Worm (Caenorhabditis elegans) whole organism, young adult: ENCODE measurements around the gene Y6G8.6.
"Not testable (repeated sequence)": the region's sequence is repeated elsewhere in the genome, so short reads cannot be mapped to it uniquely, and the experiment has no call there.

Experiments used
- B0261.1 ChIP-seq: sonication (generic microtip); optimal IDR thresholded peaks from 2 replicates; lab custom pipeline; 2016; ENCODE audit warnings: mild to moderate bottlenecking, missing genetic modification characterization, moderate library complexity, missing compliant biosample characterization
- C06A6.2 ChIP-seq: fragments of 200-800 bp; sonication (Bioruptor generic); conservative IDR thresholded peaks from 2 replicates; pipeline ENCODE4 v1.3.6; 2022; ENCODE audit warnings: missing genetic modification characterization, missing compliant biosample characterization
- F22D6.2 ChIP-seq: sonication (generic microtip); optimal IDR thresholded peaks from 2 replicates; lab custom pipeline; 2016; ENCODE audit warnings: mild to moderate bottlenecking, missing genetic modification characterization, missing compliant biosample characterization
- F33H1.4 ChIP-seq: fragments of 200-800 bp; sonication (Bioruptor generic); IDR thresholded peaks from 2 replicates; pipeline ENCODE4 v1.3.6; 2022; ENCODE audit warnings: missing genetic modification reagents, missing genetic modification characterization, missing compliant biosample characterization
- F37B4.10 ChIP-seq: fragments of 200-800 bp; sonication (Bioruptor generic); IDR thresholded peaks from 2 replicates; pipeline ENCODE4 v1.3.6; 2022; ENCODE audit warnings: missing genetic modification characterization, missing compliant biosample characterization
- F39B2.1 ChIP-seq: fragments of 200-800 bp; sonication (Bioruptor generic); IDR thresholded peaks from 2 replicates; pipeline ENCODE4 v1.3.6; 2022; ENCODE audit warnings: missing genetic modification reagents, missing genetic modification characterization, missing compliant biosample characterization
- F49E8.2 ChIP-seq: sonication (generic microtip); optimal IDR thresholded peaks from 3 replicates; lab custom pipeline; 2017; ENCODE audit warnings: missing genetic modification characterization, mild to moderate bottlenecking, missing compliant biosample characterization, antibody characterized with exemption, moderate library complexity; ENCODE audit not compliant: insufficient read depth
- F55B11.4 ChIP-seq: sonication (generic microtip); optimal IDR thresholded peaks from 2 replicates; lab custom pipeline; 2016; ENCODE audit warnings: missing compliant biosample characterization, missing genetic modification characterization, borderline replicate concordance; ENCODE audit not compliant: insufficient read depth
- Y79H2A.3 ChIP-seq: fragments of 200-800 bp; sonication (Bioruptor generic); conservative IDR thresholded peaks from 2 replicates; pipeline ENCODE4 v1.3.6; 2022; ENCODE audit warnings: missing genetic modification reagents, missing genetic modification characterization, missing compliant biosample characterization
- ZK185.1 ChIP-seq: sonication (generic microtip); optimal IDR thresholded peaks from 2 replicates; lab custom pipeline; 2016; ENCODE audit warnings: mild to moderate bottlenecking, missing genetic modification characterization, missing compliant biosample characterization; ENCODE audit not compliant: poor library complexity, severe bottlenecking
- ccch-3 ChIP-seq: fragments of 200-800 bp; sonication (Bioruptor generic); optimal IDR thresholded peaks from 2 replicates; lab custom pipeline; 2018; ENCODE audit warnings: mild to moderate bottlenecking, missing genetic modification characterization, missing compliant biosample characterization
- egl-18 ChIP-seq: fragments of 200-800 bp; sonication (Bioruptor generic); IDR thresholded peaks from 2 replicates; pipeline ENCODE4 v1.3.6; 2022; ENCODE audit warnings: missing genetic modification reagents, missing genetic modification characterization, missing compliant biosample characterization
- gei-17 ChIP-seq: fragments of 200-800 bp; sonication (Bioruptor generic); optimal IDR thresholded peaks from 2 replicates; lab custom pipeline; 2018; ENCODE audit warnings: mild to moderate bottlenecking, missing genetic modification characterization, missing compliant biosample characterization
- hlh-12 ChIP-seq: sonication (generic microtip); optimal IDR thresholded peaks from 2 replicates; lab custom pipeline; 2016; ENCODE audit warnings: missing genetic modification characterization, missing compliant biosample characterization
- hmg-20 ChIP-seq: fragments of 200-800 bp; sonication (Bioruptor generic); IDR thresholded peaks from 2 replicates; pipeline ENCODE4 v1.3.6; 2022; ENCODE audit warnings: missing genetic modification reagents, missing genetic modification characterization, missing compliant biosample characterization
- madf-6 ChIP-seq: fragments of 200-800 bp; sonication (Bioruptor generic); IDR thresholded peaks from 2 replicates; pipeline ENCODE4 v1.3.6; 2022; ENCODE audit warnings: missing genetic modification reagents, missing genetic modification characterization, missing compliant biosample characterization
- mes-4 ChIP-seq: sonication (generic microtip); optimal IDR thresholded peaks from 2 replicates; lab custom pipeline; 2016; ENCODE audit warnings: missing genotype, missing genetic modification characterization, missing compliant biosample characterization
- mxl-1 ChIP-seq: sonication (generic microtip); optimal IDR thresholded peaks from 2 replicates; lab custom pipeline; 2016; ENCODE audit warnings: missing genetic modification characterization, missing compliant biosample characterization
- nfya-2 ChIP-seq: fragments of 200-800 bp; sonication (Bioruptor generic); IDR thresholded peaks from 2 replicates; pipeline ENCODE4 v1.3.6; 2022; ENCODE audit warnings: missing genetic modification reagents, missing genetic modification characterization, missing compliant biosample characterization
- nhr-80 ChIP-seq: sonication (generic microtip); optimal IDR thresholded peaks from 2 replicates; lab custom pipeline; 2016; ENCODE audit warnings: missing genetic modification characterization, missing compliant biosample characterization
- sea-2 ChIP-seq: fragments of 200-800 bp; sonication (Bioruptor generic); IDR thresholded peaks from 2 replicates; pipeline ENCODE4 v1.3.6; 2022; ENCODE audit warnings: missing genetic modification characterization, missing compliant biosample characterization
- snpc-4 ChIP-seq, 5 experiments: fragments of 150-350 bp in 1 of 5; sonication (generic microtip) in 4 of 5; optimal IDR thresholded peaks; 2 replicates each; lab custom pipeline; 2014 to 2018; ENCODE audit warnings: missing genetic modification characterization in 5 of 5, missing biosample characterization in 3 of 5, antibody characterized with exemption in 2 of 5, mild to moderate bottlenecking in 2 of 5, missing compliant biosample characterization in 2 of 5, missing genotype in 2 of 5, moderate library complexity in 2 of 5, missing genetic modification reagents in 1 of 5
- tbx-9 ChIP-seq: sonication (generic microtip); optimal IDR thresholded peaks from 2 replicates; lab custom pipeline; 2016; ENCODE audit warnings: borderline replicate concordance, missing genetic modification characterization, inconsistent platforms, missing compliant biosample characterization
- tlf-1 ChIP-seq: fragments of 200-800 bp; sonication (Bioruptor generic); optimal IDR thresholded peaks from 2 replicates; lab custom pipeline; 2018; ENCODE audit warnings: mild to moderate bottlenecking, missing genetic modification characterization, missing compliant biosample characterization
- xnd-1 ChIP-seq: sonication (generic microtip); optimal IDR thresholded peaks from 2 replicates; lab custom pipeline; 2016; ENCODE audit warnings: missing genotype, missing genetic modification reagents, missing genetic modification characterization, missing compliant biosample characterization
- zfh-2 ChIP-seq: fragments of 200-800 bp; sonication (Bioruptor generic); conservative IDR thresholded peaks from 2 replicates; pipeline ENCODE4 v1.3.6; 2022; ENCODE audit warnings: missing genetic modification reagents, missing genetic modification characterization, missing compliant biosample characterization
- ztf-25 ChIP-seq: fragments of 200-800 bp; sonication (Bioruptor generic); IDR thresholded peaks from 2 replicates; pipeline ENCODE4 v1.3.6; 2022; ENCODE audit warnings: missing genetic modification reagents, missing genetic modification characterization, missing compliant biosample characterization
- ztf-28 ChIP-seq: fragments of 200-800 bp; sonication (Bioruptor generic); IDR thresholded peaks from 2 replicates; pipeline ENCODE4 v1.3.6; 2022; ENCODE audit warnings: missing genetic modification reagents, missing genetic modification characterization, missing compliant biosample characterization
- ztf-3 ChIP-seq: fragments of 200-800 bp; sonication (Bioruptor generic); optimal IDR thresholded peaks from 2 replicates; lab custom pipeline; 2018; ENCODE audit warnings: mild to moderate bottlenecking, missing genetic modification characterization, missing compliant biosample characterization
- ztf-6 ChIP-seq: fragments of 200-800 bp; sonication (Bioruptor generic); IDR thresholded peaks from 2 replicates; pipeline ENCODE4 v1.3.6; 2022; ENCODE audit warnings: missing genetic modification reagents, missing genetic modification characterization, missing compliant biosample characterization

Y6G8.6 gene

DNA sequence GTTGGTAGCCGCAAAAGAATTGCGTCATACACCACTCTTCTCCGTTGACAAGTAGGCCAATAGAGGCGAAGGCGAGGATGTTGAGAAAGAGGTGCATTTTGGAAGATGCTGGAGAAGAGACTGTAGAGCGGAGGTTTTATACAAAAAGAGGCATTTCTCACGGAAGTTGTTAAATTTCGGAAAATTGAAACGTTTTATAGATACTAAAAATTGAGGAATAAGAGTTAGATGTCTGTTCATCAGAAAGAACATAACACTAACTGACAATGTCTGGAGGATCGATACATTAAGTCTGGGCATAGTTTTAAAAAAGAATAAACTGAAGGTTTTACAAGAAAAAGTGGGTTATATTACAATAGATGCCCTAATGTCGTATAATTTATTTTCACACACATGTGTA lies 2.5 kb downstream of the Y6G8.6 start, which contains the start of gene Y6G8.14:
Gene Y6G8.14, minus strand, starts transcription at position 101 of the 400 bp plus-strand sequence.
- no peak for TF ChIP-seq ZK185.1 (tag; lab: Kevin White, UChicago)
- no peak for TF ChIP-seq madf-6 (GFP tag; lab: Robert Waterston, UW)
- TF ChIP-seq ztf-6 (GFP tag; lab: Robert Waterston, UW) = no peak
- no peak for TF ChIP-seq nfya-2

ce11 chrV:17610503-17610902 lies 6.2 kb downstream of the Y6G8.6 start, which contains the start of gene Y6G8.15:
Gene Y6G8.15 (minus strand): TSS chrV:17610603.
- not testable (repeated sequence) for TF ChIP-seq hmg-20 (GFP tag; lab: Robert Waterston, UW); Y79H2A.3 (GFP tag; lab: Robert Waterston, UW); hlh-12 (tag; lab: Kevin White, UChicago)

DNA sequence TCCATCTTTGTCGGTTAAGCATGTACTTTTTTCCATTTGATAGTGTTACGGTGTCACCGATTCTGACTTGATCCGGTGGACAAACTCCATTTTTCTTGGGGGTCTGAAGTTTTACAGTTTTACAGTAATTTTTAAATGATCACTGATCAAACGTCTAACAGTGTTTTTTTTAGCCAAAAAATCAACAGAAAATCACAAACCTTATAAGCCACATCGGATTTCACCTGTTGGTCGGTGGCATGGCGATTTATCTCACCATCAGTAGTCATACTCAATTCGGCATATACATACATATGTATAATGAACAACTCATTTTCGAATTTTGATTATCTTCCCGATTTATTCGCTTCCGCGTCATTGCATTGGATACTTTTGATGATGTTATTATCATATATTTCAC lies 8.9 kb downstream of the Y6G8.6 start, which contains the start of gene srz-91:
Gene srz-91, plus strand, starts transcription at position 301 of the 400 bp plus-strand sequence.
- TF ChIP-seq F22D6.2 (tag; lab: Kevin White, UChicago) = no peak

- TF ChIP-seq F37B4.10 (GFP tag; lab: Robert Waterston, UW) = 0 out of 2 replicates have a peak, but pooled peaks have one; percentile 39
These were observed 10.7 kb downstream of the Y6G8.6 start, which contains the start of gene Y6G8.16 for ce11 chrV:17606050-17606449. Gene Y6G8.16 (plus strand): TSS chrV:17606350.

- 0 out of 2 replicates have a peak, but pooled peaks have one; percentile 25 for TF ChIP-seq madf-6 (GFP tag; lab: Robert Waterston, UW)
- TF ChIP-seq xnd-1 (tag; lab: Kevin White, UChicago) = no peak
These were observed 15.2 kb downstream of the Y6G8.6 start, which contains the start of gene ztf-25 for ce11 chrV:17601520-17601919. Gene ztf-25 (plus strand): TSS chrV:17601820.

- TF ChIP-seq nhr-80 (peak; percentile 41), snpc-4 (GFP tag; optimal IDR thresholded peaks at IDR 0.05; lab: Kevin White, UChicago) (no peak), snpc-4 (tag; optimal IDR thresholded peaks at IDR 0.05; lab: Kevin White, UChicago) (peak in 3 of 4 experiments; percentile 30 to 73 (median 47)), egl-18 (GFP tag; lab: Robert Waterston, UW) (no peak), C06A6.2 (GFP tag; lab: Robert Waterston, UW) (no peak)
These were observed 17.9 kb downstream of the Y6G8.6 start, which contains the start of gene Y6G8.2 for ce11 chrV:17598810-17599209. Gene Y6G8.2 (minus strand): TSS chrV:17598956.

- TF ChIP-seq ztf-25 (GFP tag; lab: Robert Waterston, UW) (no peak), F55B11.4 (tag; lab: Kevin White, UChicago) (no peak), zfh-2 (GFP tag; lab: Robert Waterston, UW) (peak; percentile 70)
These were observed 21.0 kb downstream of the Y6G8.6 start for ce11 chrV:17595691-17596090.

DNA sequence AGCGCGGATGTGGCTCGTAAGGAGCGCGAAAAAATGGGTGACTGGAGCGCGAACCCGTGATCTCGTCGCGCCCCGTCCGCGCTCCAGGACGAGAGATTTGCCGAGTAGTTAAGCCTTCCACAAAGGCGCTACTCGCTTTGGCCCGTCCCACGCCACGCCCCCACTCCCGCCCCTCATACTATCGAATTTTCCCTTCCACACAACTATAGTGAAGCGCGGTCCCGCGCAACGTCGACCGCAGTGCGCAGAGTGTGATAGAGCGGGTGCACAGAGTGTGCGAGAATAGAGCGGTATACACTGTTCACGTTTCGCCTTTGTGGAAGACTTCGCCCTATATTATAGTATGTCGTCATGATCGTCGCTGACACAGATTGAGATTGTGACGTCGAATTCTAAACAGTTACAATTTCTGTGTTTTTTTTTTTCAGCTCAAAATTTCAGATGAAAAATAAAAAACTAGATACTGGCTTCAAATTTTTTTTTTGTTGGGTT lies 32.3 kb downstream of the Y6G8.6 start, which contains the start of gene fbxa-133:
Gene fbxa-133, plus strand, starts transcription at position 442 of the 492 bp plus-strand sequence.
- TF ChIP-seq F37B4.10 (GFP tag; lab: Robert Waterston, UW) = 0 out of 2 replicates have a peak, but pooled peaks have one; percentile 64

DNA sequence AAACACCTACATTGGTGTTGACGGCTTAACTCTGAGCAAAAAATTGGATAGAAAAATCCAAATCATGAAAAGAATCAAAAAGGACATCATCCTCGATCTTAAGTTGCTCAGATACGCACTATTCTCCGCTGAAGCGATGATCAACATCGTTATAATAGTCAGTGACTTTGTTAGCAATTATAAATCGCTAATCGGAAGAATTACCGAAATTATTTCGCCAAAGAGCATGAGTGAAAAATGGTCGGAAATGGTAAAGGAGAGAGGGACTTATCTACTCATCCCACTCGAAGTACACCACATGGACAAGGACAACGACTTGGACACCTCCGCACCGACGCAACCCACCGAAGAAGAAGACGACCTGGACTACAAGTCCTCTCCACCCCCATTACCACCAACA lies 36.7 kb downstream of the Y6G8.6 start:
- TF ChIP-seq ccch-3 (GFP tag; lab: Kevin White, UChicago) (no peak), tlf-1 (no peak)

- no peak for TF ChIP-seq F33H1.4 (GFP tag; lab: Robert Waterston, UW)
- no peak for TF ChIP-seq F39B2.1 (GFP tag; lab: Robert Waterston, UW)
- TF ChIP-seq ccch-3 (GFP tag; lab: Kevin White, UChicago) = no peak
- TF ChIP-seq mxl-1 (tag; lab: Kevin White, UChicago) = no peak
- TF ChIP-seq sea-2 (GFP tag; lab: Robert Waterston, UW) = no peak
- no peak for TF ChIP-seq tbx-9 (tag; lab: Kevin White, UChicago)
- no peak for TF ChIP-seq B0261.1
- no peak for TF ChIP-seq mes-4 (tag; lab: Kevin White, UChicago)
- TF ChIP-seq ztf-28 (GFP tag; lab: Robert Waterston, UW) = no peak
- no peak for TF ChIP-seq snpc-4 (GFP tag; optimal IDR thresholded peaks at IDR 0.05; lab: Kevin White, UChicago)
- TF ChIP-seq snpc-4 (tag; optimal IDR thresholded peaks at IDR 0.05; lab: Kevin White, UChicago) = no peak
- no peak for TF ChIP-seq gei-17 (GFP tag; lab: Kevin White, UChicago)
- TF ChIP-seq ztf-3 (GFP tag; lab: Kevin White, UChicago) = no peak
- no peak for TF ChIP-seq F49E8.2 (tag; lab: Kevin White, UChicago)
These were observed 49.9 kb downstream of the Y6G8.6 start, which contains the start of gene C38D9.2 for ce11 chrV:17566850-17567249. Gene C38D9.2 (plus strand): TSS chrV:17567150.
